Fruit fly (Drosophila melanogaster): ENCODE measurements around the gene CG9737.
A peak's percentile ranks its signal among the peaks of the same experiment; 100 is the strongest.

CG9737 gene

dm6 chr3R:30261838-30262237 is 18.7 kb upstream of the CG9737 start (continued):
- peak; percentile 40; the same call in 1 of the 2 replicates for TF ChIP-seq CG11294 (GFP tag; IDR thresholded peaks at IDR 0.05)
- peak; percentile 98 for TF ChIP-seq fd59A (GFP tag; optimal IDR thresholded peaks at IDR 0.05)
- TF ChIP-seq CG6276 (GFP tag; optimal IDR thresholded peaks at IDR 0.05): peak; percentile 11
- peak; percentile 97 to 98 for TF ChIP-seq ss (GFP tag; optimal IDR thresholded peaks at IDR 0.05)
- peak; percentile 96 for TF ChIP-seq CG9139 (GFP tag; optimal IDR thresholded peaks at IDR 0.05)
- TF ChIP-seq Met (GFP tag; optimal IDR thresholded peaks at IDR 0.05): peak; percentile 94
- TF ChIP-seq Smox (GFP tag; optimal IDR thresholded peaks at IDR 0.05): peak; percentile 89
- peak; percentile 67 for TF ChIP-seq Blimp-1 (GFP tag; optimal IDR thresholded peaks at IDR 0.05)
- TF ChIP-seq Ets21C (GFP tag; optimal IDR thresholded peaks at IDR 0.05): peak; percentile 84
- TF ChIP-seq CG11762 (GFP tag; optimal IDR thresholded peaks at IDR 0.05; ENCODE audit: insufficient read depth): peak; percentile 89
- TF ChIP-seq Hr4 (GFP tag; optimal IDR thresholded peaks at IDR 0.05): peak; percentile 65
- peak; percentile 98 for TF ChIP-seq CG3032 (tag; optimal IDR thresholded peaks at IDR 0.05)
- TF ChIP-seq CG10669 (GFP tag; optimal IDR thresholded peaks at IDR 0.05): peak; percentile 96
- peak; percentile 90 for TF ChIP-seq lz (GFP tag; optimal IDR thresholded peaks at IDR 0.05)

- TF ChIP-seq CG31627 (GFP tag; optimal IDR thresholded peaks at IDR 0.05) (no peak), Eip75B (GFP tag; optimal IDR thresholded peaks at IDR 0.05) (peak; percentile 44), dsx (GFP tag; optimal IDR thresholded peaks at IDR 0.05; ENCODE audit: poor library complexity, severe bottlenecking) (peak; percentile 100), CG3032 (tag; optimal IDR thresholded peaks at IDR 0.05) (peak; percentile 82), achi (GFP tag; optimal IDR thresholded peaks at IDR 0.05) (peak; percentile 49), CG6163 (GFP tag; IDR thresholded peaks at IDR 0.05) (peak; percentile 64), fd59A (GFP tag; optimal IDR thresholded peaks at IDR 0.05) (peak; percentile 75), OdsH (GFP tag; optimal IDR thresholded peaks at IDR 0.05) (peak; percentile 40), Hr4 (GFP tag; optimal IDR thresholded peaks at IDR 0.05) (peak; percentile 21), spab (GFP tag; optimal IDR thresholded peaks at IDR 0.05) (peak; percentile 69), Smox (GFP tag; optimal IDR thresholded peaks at IDR 0.05) (no peak), CG10669 (GFP tag; optimal IDR thresholded peaks at IDR 0.05) (peak; percentile 87), net (GFP tag; optimal IDR thresholded peaks at IDR 0.05) (peak; percentile 35), CG11294 (GFP tag; IDR thresholded peaks at IDR 0.05) (no peak), CG3919 (GFP tag; optimal IDR thresholded peaks at IDR 0.05) (peak; percentile 66), Sox14 (GFP tag; optimal IDR thresholded peaks at IDR 0.05) (peak; percentile 37), fkh (GFP tag; optimal IDR thresholded peaks at IDR 0.05) (no peak), CG8319 (GFP tag; optimal IDR thresholded peaks at IDR 0.05) (peak; percentile 36), pdm3 (GFP tag; optimal IDR thresholded peaks at IDR 0.05) (peak; percentile 42), CG7368 (GFP tag; optimal IDR thresholded peaks at IDR 0.05) (peak; percentile 19), CG11762 (GFP tag; optimal IDR thresholded peaks at IDR 0.05; ENCODE audit: insufficient read depth) (no peak), eg (GFP tag; IDR thresholded peaks at IDR 0.05) (no peak), CG11902 (GFP tag; optimal IDR thresholded peaks at IDR 0.05) (no peak), Hr38 (GFP tag; optimal IDR thresholded peaks at IDR 0.05) (no peak), Gug (GFP tag; IDR thresholded peaks at IDR 0.05) (no peak), CG9139 (GFP tag; optimal IDR thresholded peaks at IDR 0.05) (peak; percentile 43), CG6854 (GFP tag; optimal IDR thresholded peaks at IDR 0.05) (no peak), Sox102F (GFP tag; optimal IDR thresholded peaks at IDR 0.05) (no peak), Sox15 (GFP tag; optimal IDR thresholded peaks at IDR 0.05) (no peak), fd85E (GFP tag; optimal IDR thresholded peaks at IDR 0.05) (no peak), vri (GFP tag; optimal IDR thresholded peaks at IDR 0.05) (no peak), CG15336 (GFP tag; IDR thresholded peaks at IDR 0.05) (no peak), Ets96B (tag; optimal IDR thresholded peaks at IDR 0.05) (peak; percentile 85), CG1621 (tag; optimal IDR thresholded peaks at IDR 0.05) (peak; percentile 66), CG6792 (GFP tag; optimal IDR thresholded peaks at IDR 0.05) (peak; percentile 15), CG6276 (GFP tag; optimal IDR thresholded peaks at IDR 0.05) (no peak), Lpt (GFP tag; optimal IDR thresholded peaks at IDR 0.05) (no peak), CG4318 (GFP tag; optimal IDR thresholded peaks at IDR 0.05) (no peak), cyc (GFP tag; optimal IDR thresholded peaks at IDR 0.05) (no peak), CG8632 (GFP tag; optimal IDR thresholded peaks at IDR 0.05) (no peak), CG10631 (GFP tag; optimal IDR thresholded peaks at IDR 0.05) (peak; percentile 72), CG16779 (tag; optimal IDR thresholded peaks at IDR 0.05) (no peak), esn (GFP tag; optimal IDR thresholded peaks at IDR 0.05) (no peak), Hr39 (GFP tag; optimal IDR thresholded peaks at IDR 0.05) (no peak)
Observed at dm6 chr3R:30259561-30259960, 16.4 kb upstream of the CG9737 start.

Measured in whole organism, prepupa.